Worm (Caenorhabditis elegans) whole organism, young adult: ENCODE results near the gene clh-1.

Source experiments
- B0261.1 ChIP-seq: sonication (generic microtip); optimal IDR thresholded peaks from 2 replicates; lab custom pipeline; 2016; ENCODE audit warnings: mild to moderate bottlenecking, missing genetic modification characterization, moderate library complexity, missing compliant biosample characterization
- F33H1.4 ChIP-seq: fragments of 200-800 bp; sonication (Bioruptor generic); IDR thresholded peaks from 2 replicates; pipeline ENCODE4 v1.3.6; 2022; ENCODE audit warnings: missing genetic modification reagents, missing genetic modification characterization, missing compliant biosample characterization
- ZK185.1 ChIP-seq: sonication (generic microtip); optimal IDR thresholded peaks from 2 replicates; lab custom pipeline; 2016; ENCODE audit warnings: mild to moderate bottlenecking, missing genetic modification characterization, missing compliant biosample characterization; ENCODE audit not compliant: poor library complexity, severe bottlenecking
- bed-1 ChIP-seq: fragments of 200-800 bp; sonication (Bioruptor generic); IDR thresholded peaks from 2 replicates; pipeline ENCODE4 v1.3.6; 2022; ENCODE audit warnings: missing genetic modification reagents, missing genetic modification characterization, missing compliant biosample characterization
- ccch-3 ChIP-seq: fragments of 200-800 bp; sonication (Bioruptor generic); optimal IDR thresholded peaks from 2 replicates; lab custom pipeline; 2018; ENCODE audit warnings: mild to moderate bottlenecking, missing genetic modification characterization, missing compliant biosample characterization
- ceh-40 ChIP-seq: fragments of 200-800 bp; sonication (Bioruptor generic); IDR thresholded peaks from 2 replicates; pipeline ENCODE4 v1.3.6; 2022; ENCODE audit warnings: missing genetic modification characterization, missing compliant biosample characterization
- lin-26 ChIP-seq: fragments of 200-800 bp; sonication (Bioruptor generic); IDR thresholded peaks from 2 replicates; pipeline ENCODE4 v1.3.6; 2022; ENCODE audit warnings: missing genetic modification reagents, missing genetic modification characterization, missing compliant biosample characterization
- mes-4 ChIP-seq: sonication (generic microtip); optimal IDR thresholded peaks from 2 replicates; lab custom pipeline; 2016; ENCODE audit warnings: missing genotype, missing genetic modification characterization, missing compliant biosample characterization
- snpc-3.4 ChIP-seq: sonication (generic microtip); optimal IDR thresholded peaks from 2 replicates; lab custom pipeline; 2017; ENCODE audit warnings: missing genetic modification characterization, mild to moderate bottlenecking, missing compliant biosample characterization, antibody characterized with exemption, moderate library complexity, missing genotype, missing genetic modification reagents
- snpc-4 ChIP-seq, 5 experiments: fragments of 150-350 bp in 1 of 5; sonication (generic microtip) in 4 of 5; optimal IDR thresholded peaks; 2 replicates each; lab custom pipeline; 2014 to 2018; ENCODE audit warnings: missing genetic modification characterization in 5 of 5, missing biosample characterization in 3 of 5, antibody characterized with exemption in 2 of 5, mild to moderate bottlenecking in 2 of 5, missing compliant biosample characterization in 2 of 5, missing genotype in 2 of 5, moderate library complexity in 2 of 5, missing genetic modification reagents in 1 of 5

DNA sequence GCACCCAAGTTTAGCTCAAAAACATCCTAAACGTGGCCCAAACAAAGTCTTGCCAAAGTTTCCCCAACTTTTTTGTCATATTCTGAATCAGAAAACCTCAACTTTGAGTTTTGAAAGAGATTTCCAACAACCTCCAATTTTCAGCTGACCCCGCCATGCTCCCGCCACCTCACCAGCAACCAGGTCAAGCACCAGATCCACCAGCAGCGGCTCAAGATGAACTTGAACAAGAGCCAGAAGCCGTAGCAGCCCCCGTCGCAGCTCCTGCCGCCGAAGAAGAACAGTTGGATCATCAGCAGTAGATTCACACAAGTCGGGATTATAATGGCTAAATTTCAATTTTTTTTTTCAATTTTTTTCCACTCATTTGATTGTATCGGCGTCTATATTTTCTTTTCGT lies 45.0 kb downstream of the clh-1 start:
- TF ChIP-seq bed-1, result no peak
- no peak for TF ChIP-seq snpc-4 (GFP tag; optimal IDR thresholded peaks at IDR 0.05; lab: Kevin White, UChicago)
- no peak for TF ChIP-seq snpc-4 (tag; optimal IDR thresholded peaks at IDR 0.05; lab: Kevin White, UChicago)
- no peak for TF ChIP-seq ZK185.1
- TF ChIP-seq snpc-3.4 (tag; lab: Kevin White, UChicago), result no peak
- no peak for TF ChIP-seq lin-26
- no peak for TF ChIP-seq F33H1.4
- no peak for TF ChIP-seq ccch-3 (GFP tag; lab: Kevin White, UChicago)
- TF ChIP-seq B0261.1 (tag; lab: Kevin White, UChicago), result no peak
- TF ChIP-seq ceh-40 (GFP tag; lab: Robert Waterston, UW), result no peak
- TF ChIP-seq mes-4 (tag; lab: Kevin White, UChicago), result no peak
